Fruit fly (Drosophila melanogaster) whole organism, embryonic: Measurements from ENCODE around the gene CG10011.

Source experiments
- Atf-2 ChIP-seq: fragments of 200-800 bp; sonication (Bioruptor generic); optimal IDR thresholded peaks from 2 replicates; lab custom pipeline; 2016; ENCODE audit warnings: missing biosample characterization, missing genetic modification characterization
- C15 ChIP-seq: fragments of 200-800 bp; sonication (Bioruptor generic); IDR thresholded peaks from 3 replicates; pipeline ENCODE4 v1.3.6; 2022; ENCODE audit warnings: missing biosample characterization, missing genetic modification characterization
- CG11696 ChIP-seq: fragments of 200-800 bp; sonication (Bioruptor generic); IDR thresholded peaks from 2 replicates; pipeline ENCODE4 v1.3.6; 2022; ENCODE audit warnings: missing biosample characterization, missing genetic modification characterization
- CG2678 ChIP-seq: fragments of 200-800 bp; sonication (Bioruptor generic); optimal IDR thresholded peaks from 3 replicates; lab custom pipeline; 2019; ENCODE audit warnings: missing biosample characterization, mild to moderate bottlenecking, missing genetic modification characterization, moderate library complexity
- CG3065 ChIP-seq: fragments of 200-800 bp; sonication (Bioruptor generic); optimal IDR thresholded peaks from 2 replicates; lab custom pipeline; 2016; ENCODE audit warnings: missing biosample characterization, missing genetic modification characterization
- CG33557 ChIP-seq: fragments of 200-800 bp; sonication (Bioruptor generic); optimal IDR thresholded peaks from 2 replicates; lab custom pipeline; 2019; ENCODE audit warnings: missing biosample characterization, mild to moderate bottlenecking, missing genetic modification characterization, moderate library complexity
- CG4282 ChIP-seq: fragments of 200-800 bp; sonication (Bioruptor generic); optimal IDR thresholded peaks from 2 replicates; lab custom pipeline; 2016; ENCODE audit warnings: missing biosample characterization, missing genetic modification characterization
- CG4730 ChIP-seq: fragments of 200-800 bp; sonication (Bioruptor generic); IDR thresholded peaks from 2 replicates; pipeline ENCODE4 v1.3.6; 2022; ENCODE audit warnings: missing biosample characterization, missing genetic modification characterization
- CG5953 ChIP-seq: fragments of 200-800 bp; sonication (Bioruptor generic); IDR thresholded peaks from 2 replicates; pipeline ENCODE4 v1.3.6; 2022; ENCODE audit warnings: missing biosample characterization, missing genetic modification characterization
- CG6175 ChIP-seq: fragments of 200-800 bp; sonication (Bioruptor generic); IDR thresholded peaks from 3 replicates; pipeline ENCODE4 v1.3.6; 2022; ENCODE audit warnings: missing biosample characterization, missing genetic modification characterization
- CG6272 ChIP-seq: fragments of 200-800 bp; sonication (Bioruptor generic); IDR thresholded peaks from 2 replicates; pipeline ENCODE4 v1.3.6; 2022; ENCODE audit warnings: missing biosample characterization, missing genetic modification characterization
- CG6689 ChIP-seq: fragments of 200-800 bp; sonication (Bioruptor generic); IDR thresholded peaks from 2 replicates; pipeline ENCODE4 v1.3.6; 2022; ENCODE audit warnings: missing biosample characterization, missing genetic modification characterization
- CG6854 ChIP-seq: fragments of 200-800 bp; sonication (Bioruptor generic); optimal IDR thresholded peaks from 3 replicates; lab custom pipeline; 2017; ENCODE audit warnings: missing biosample characterization, mild to moderate bottlenecking, missing genetic modification characterization
- CG7372 ChIP-seq: fragments of 200-800 bp; sonication (Bioruptor generic); IDR thresholded peaks from 2 replicates; pipeline ENCODE4 v1.3.6; 2022; ENCODE audit warnings: missing biosample characterization, missing genetic modification characterization
- CG7745 ChIP-seq: fragments of 200-800 bp; sonication (Bioruptor generic); optimal IDR thresholded peaks from 2 replicates; lab custom pipeline; 2018; ENCODE audit warnings: missing biosample characterization, mild to moderate bottlenecking, missing genetic modification characterization, moderate library complexity
- CG8924 ChIP-seq: fragments of 200-800 bp; optimal IDR thresholded peaks from 3 replicates; lab custom pipeline; 2019; ENCODE audit warnings: missing biosample characterization, mild to moderate bottlenecking, missing genetic modification characterization, moderate library complexity
- CG9932 ChIP-seq: fragments of 200-800 bp; sonication (Bioruptor generic); IDR thresholded peaks from 2 replicates; pipeline ENCODE4 v1.3.6; 2022; ENCODE audit warnings: missing biosample characterization, missing genetic modification characterization
- CTCF ChIP-seq: fragments of 200-800 bp; sonication (Bioruptor generic); optimal IDR thresholded peaks from 2 replicates; lab custom pipeline; 2017; ENCODE audit warnings: missing biosample characterization, mild to moderate bottlenecking, missing genetic modification characterization, moderate library complexity
- Drgx ChIP-seq: fragments of 200-800 bp; sonication (Bioruptor generic); IDR thresholded peaks from 2 replicates; pipeline ENCODE4 v1.3.6; 2022; ENCODE audit warnings: missing biosample characterization, missing genetic modification characterization
- Fer2 ChIP-seq: fragments of 200-800 bp; sonication (Bioruptor generic); optimal IDR thresholded peaks from 2 replicates; lab custom pipeline; 2018; ENCODE audit warnings: missing biosample characterization, mild to moderate bottlenecking, missing genetic modification characterization, moderate library complexity
- Hey ChIP-seq: fragments of 200-800 bp; sonication (Bioruptor generic); optimal IDR thresholded peaks from 3 replicates; lab custom pipeline; 2018; ENCODE audit warnings: missing biosample characterization, mild to moderate bottlenecking, missing genetic modification characterization
- Hsf ChIP-seq: fragments of 200-800 bp; sonication (Bioruptor generic); optimal IDR thresholded peaks from 3 replicates; lab custom pipeline; 2016; ENCODE audit warnings: missing biosample characterization, missing genetic modification characterization
- Lim3 ChIP-seq: fragments of 200-800 bp; sonication (Bioruptor generic); IDR thresholded peaks from 2 replicates; pipeline ENCODE4 v1.3.6; 2022; ENCODE audit warnings: missing biosample characterization, missing genetic modification characterization
- NC2α ChIP-seq: fragments of 200-800 bp; sonication (Bioruptor generic); optimal IDR thresholded peaks from 2 replicates; lab custom pipeline; 2016; ENCODE audit warnings: missing biosample characterization, missing genetic modification characterization
- Neu2 ChIP-seq: fragments of 200-800 bp; sonication (Bioruptor generic); optimal IDR thresholded peaks from 3 replicates; lab custom pipeline; 2016; ENCODE audit warnings: missing biosample characterization, missing genetic modification characterization, borderline replicate concordance
- Nf-YC ChIP-seq: fragments of 200-800 bp; optimal IDR thresholded peaks from 3 replicates; lab custom pipeline; 2019; ENCODE audit warnings: missing biosample characterization, mild to moderate bottlenecking, missing genetic modification characterization, moderate library complexity
- NfI ChIP-seq: fragments of 200-800 bp; sonication (Bioruptor generic); optimal IDR thresholded peaks from 3 replicates; lab custom pipeline; 2018; ENCODE audit warnings: missing biosample characterization, mild to moderate bottlenecking, missing genetic modification characterization, moderate library complexity
- Scr ChIP-seq: fragments of 200-800 bp; sonication (Bioruptor generic); IDR thresholded peaks from 2 replicates; pipeline ENCODE4 v1.3.6; 2022; ENCODE audit warnings: missing biosample characterization, missing genetic modification characterization; ENCODE audit not compliant: partially characterized antibody
- ash1 ChIP-seq: fragments of 200-800 bp; sonication (Bioruptor generic); optimal IDR thresholded peaks from 2 replicates; lab custom pipeline; 2018; ENCODE audit warnings: missing biosample characterization, mild to moderate bottlenecking, missing genetic modification characterization
- bab2 ChIP-seq: fragments of 200-800 bp; sonication (Bioruptor generic); optimal IDR thresholded peaks from 2 replicates; lab custom pipeline; 2016; ENCODE audit warnings: missing biosample characterization, missing genetic modification characterization
- bigmax ChIP-seq: fragments of 200-800 bp; sonication (Bioruptor generic); optimal IDR thresholded peaks from 2 replicates; lab custom pipeline; 2018; ENCODE audit warnings: missing biosample characterization, mild to moderate bottlenecking, missing genetic modification characterization
- croc ChIP-seq: fragments of 200-800 bp; sonication (Bioruptor generic); conservative IDR thresholded peaks from 3 replicates; pipeline ENCODE4 v1.3.6; 2022; ENCODE audit warnings: missing biosample characterization, missing genetic modification characterization
- exex ChIP-seq: fragments of 200-800 bp; sonication (Bioruptor generic); optimal IDR thresholded peaks from 4 replicates; lab custom pipeline; 2018; ENCODE audit warnings: missing biosample characterization, mild to moderate bottlenecking, missing genetic modification characterization, moderate library complexity
- grau ChIP-seq: fragments of 200-800 bp; optimal IDR thresholded peaks from 3 replicates; lab custom pipeline; 2019; ENCODE audit warnings: missing biosample characterization, mild to moderate bottlenecking, missing genetic modification characterization, moderate library complexity
- lab ChIP-seq: fragments of 200-800 bp; sonication (Bioruptor generic); optimal IDR thresholded peaks from 3 replicates; lab custom pipeline; 2017; ENCODE audit warnings: missing biosample characterization, missing genetic modification characterization, mild to moderate bottlenecking, moderate library complexity, missing genetic modification reagents
- mld ChIP-seq: fragments of 200-800 bp; sonication (Bioruptor generic); IDR thresholded peaks from 3 replicates; pipeline ENCODE4 v1.3.6; 2022; ENCODE audit warnings: missing biosample characterization, missing genetic modification characterization; ENCODE audit not compliant: partially characterized antibody
- oc ChIP-seq: fragments of 200-800 bp; sonication (Bioruptor generic); optimal IDR thresholded peaks from 2 replicates; lab custom pipeline; 2018; ENCODE audit warnings: missing biosample characterization, mild to moderate bottlenecking, missing genetic modification characterization, moderate library complexity
- pros ChIP-seq: fragments of 200-800 bp; sonication (Bioruptor generic); optimal IDR thresholded peaks from 3 replicates; lab custom pipeline; 2019; ENCODE audit warnings: missing biosample characterization, mild to moderate bottlenecking, missing genetic modification characterization, moderate library complexity
- slbo ChIP-seq: fragments of 200-800 bp; sonication (Bioruptor generic); IDR thresholded peaks from 2 replicates; pipeline ENCODE4 v1.3.6; 2022; ENCODE audit warnings: missing biosample characterization, missing genetic modification characterization
- sna ChIP-seq: fragments of 200-800 bp; sonication (Bioruptor generic); IDR thresholded peaks from 2 replicates; pipeline ENCODE4 v1.3.6; 2022; ENCODE audit warnings: missing biosample characterization, missing genetic modification characterization; ENCODE audit not compliant: partially characterized antibody
- sr ChIP-seq: fragments of 200-800 bp; sonication (Bioruptor generic); IDR thresholded peaks from 3 replicates; pipeline ENCODE4 v1.3.6; 2022; ENCODE audit warnings: missing biosample characterization, missing genetic modification characterization
- tll ChIP-seq, 2 experiments: fragments of 200-800 bp in 1 of 2; fragments of >200 bp in 1 of 2; sonication (Bioruptor generic) in 1 of 2; optimal IDR thresholded peaks; 2 replicates each; lab custom pipeline; 2017 to 2019; ENCODE audit warnings: missing biosample characterization in 2 of 2, missing genetic modification characterization in 2 of 2, mild to moderate bottlenecking in 1 of 2, moderate library complexity in 1 of 2
- usp ChIP-seq: fragments of >200 bp; optimal IDR thresholded peaks from 2 replicates; lab custom pipeline; 2017; ENCODE audit warnings: missing biosample characterization, missing genetic modification characterization
- zen ChIP-seq: fragments of 200-800 bp; sonication (Bioruptor generic); optimal IDR thresholded peaks from 3 replicates; lab custom pipeline; 2018; ENCODE audit warnings: missing biosample characterization, mild to moderate bottlenecking, missing genetic modification characterization, moderate library complexity

The CG10011 gene

DNA sequence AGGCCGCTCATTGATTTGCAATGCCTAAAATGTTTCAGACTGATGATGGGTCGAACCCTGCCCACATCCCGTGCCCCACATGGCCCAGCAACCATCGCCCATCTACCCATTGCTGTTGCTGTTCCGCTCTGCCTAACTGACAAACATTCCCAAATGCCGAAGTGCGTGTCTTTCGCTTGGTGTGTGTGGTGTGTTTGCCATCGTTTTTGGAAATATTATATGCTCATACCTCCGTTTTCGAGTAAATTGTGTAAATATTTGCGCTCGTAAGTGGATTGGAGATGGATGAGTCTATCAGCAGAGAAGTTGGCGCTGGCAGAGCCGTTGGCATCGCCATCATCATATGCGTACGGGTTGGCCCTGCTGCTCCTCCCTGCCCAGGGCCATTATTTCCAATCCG lies 37.4 kb downstream of the CG10011 start (continued):
- TF ChIP-seq CG5953 (GFP tag; lab: Robert Waterston, UW): 0 out of 2 replicates have a peak, but pooled peaks have one; percentile 14
- no peak for TF ChIP-seq CG6272 (GFP tag; lab: Robert Waterston, UW)
- TF ChIP-seq CG9932 (GFP tag; lab: Robert Waterston, UW): no peak
- no peak for TF ChIP-seq CG3065 (GFP tag; lab: Kevin White, UChicago)

DNA sequence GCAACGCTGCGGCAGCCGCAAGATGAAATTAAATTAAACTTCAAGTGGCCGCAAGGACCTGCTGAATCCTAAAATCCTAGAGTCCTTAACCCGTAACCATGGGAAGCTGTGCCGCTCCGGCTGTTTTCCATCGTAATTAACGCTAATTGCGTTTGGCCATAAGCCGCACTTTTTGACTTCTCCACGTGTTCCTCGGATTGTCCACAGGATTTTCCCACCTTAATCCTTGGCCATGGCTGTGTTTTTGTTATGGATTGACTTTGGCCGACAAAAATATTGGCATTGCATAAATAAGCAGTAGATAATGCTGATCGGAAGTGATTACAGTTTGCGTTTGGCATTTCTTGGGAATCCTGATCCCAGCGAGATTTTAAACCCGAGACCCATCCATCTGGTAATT lies 38.5 kb downstream of the CG10011 start:
- no peak for TF ChIP-seq Drgx (GFP tag; lab: Robert Waterston, UW)
- no peak for TF ChIP-seq usp (GFP tag; lab: Kevin White, UChicago)
- no peak for TF ChIP-seq Atf-2 (GFP tag; lab: Kevin White, UChicago)
- TF ChIP-seq CG2678 (tag; lab: Kevin White, UChicago): no peak
- peak; percentile 58 for TF ChIP-seq zen (tag; lab: Kevin White, UChicago)
- TF ChIP-seq croc: no peak
- peak in 1 of 2 experiments; percentile 95 for TF ChIP-seq tll (GFP tag; optimal IDR thresholded peaks at IDR 0.05; lab: Kevin White, UChicago)
- TF ChIP-seq, all 482 proteins: peak for 2

DNA sequence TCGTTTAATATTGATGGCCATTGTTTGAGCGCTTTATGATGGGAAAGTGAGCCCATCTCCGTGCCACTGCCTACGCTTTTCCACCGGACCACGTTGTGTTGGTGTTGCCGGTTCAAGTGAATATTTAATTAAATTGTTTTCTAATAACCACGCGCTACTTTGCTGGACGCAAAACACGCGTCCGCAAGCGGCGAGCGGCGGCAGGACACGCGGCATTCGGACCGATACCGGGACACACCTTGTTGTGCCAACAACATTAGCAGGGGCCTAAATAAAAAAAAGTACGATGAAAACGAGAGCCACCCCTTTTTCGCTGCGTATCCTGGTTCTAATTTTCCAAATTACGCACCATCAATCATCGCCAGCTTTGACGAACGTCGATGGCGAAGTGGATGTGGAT lies 39.0 kb downstream of the CG10011 start:
- TF ChIP-seq CG6175 (no peak), Nf-YC (tag; lab: Kevin White, UChicago) (peak; percentile 18), CG33557 (GFP tag; lab: Kevin White, UChicago) (no peak), Hey (tag; lab: Kevin White, UChicago) (peak; percentile 96), CTCF (GFP tag; lab: Kevin White, UChicago) (no peak), Hsf (GFP tag; lab: Kevin White, UChicago) (no peak), C15 (GFP tag; lab: Robert Waterston, UW) (no peak), Scr (GFP tag; lab: Robert Waterston, UW) (no peak), CG7745 (tag; lab: Kevin White, UChicago) (peak; percentile 55), mld (GFP tag; lab: Robert Waterston, UW) (no peak)
- TF ChIP-seq, all 482 proteins: peak for 3

DNA sequence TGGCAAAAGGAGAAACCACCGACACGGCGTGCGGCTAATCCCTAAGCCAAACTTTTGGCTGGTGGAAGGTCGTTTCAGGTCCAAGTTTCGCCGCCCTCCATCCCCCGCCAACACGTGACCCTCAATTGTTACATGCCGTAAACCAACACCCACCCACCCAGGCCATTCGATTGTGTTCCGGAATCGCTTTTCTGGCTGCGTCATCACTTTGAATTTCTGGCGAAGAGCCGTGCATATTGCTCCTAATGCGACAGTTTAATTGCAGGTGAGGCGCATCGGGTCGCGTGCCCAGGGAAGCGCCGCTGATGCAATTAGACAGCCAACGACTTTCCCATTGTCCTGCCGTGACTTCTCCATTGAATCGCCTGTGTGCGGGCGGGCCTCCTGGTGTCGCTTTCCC lies 40.0 kb downstream of the CG10011 start:
- TF ChIP-seq tll (GFP tag; optimal IDR thresholded peaks at IDR 0.05; lab: Kevin White, UChicago): peak in 1 of 2 experiments; percentile 54
- peak; percentile 92 for TF ChIP-seq Hey (tag; lab: Kevin White, UChicago)
- TF ChIP-seq zen (tag; lab: Kevin White, UChicago): peak; percentile 44
- TF ChIP-seq exex: no peak
- no peak for TF ChIP-seq CG4730 (GFP tag; lab: Robert Waterston, UW)

DNA sequence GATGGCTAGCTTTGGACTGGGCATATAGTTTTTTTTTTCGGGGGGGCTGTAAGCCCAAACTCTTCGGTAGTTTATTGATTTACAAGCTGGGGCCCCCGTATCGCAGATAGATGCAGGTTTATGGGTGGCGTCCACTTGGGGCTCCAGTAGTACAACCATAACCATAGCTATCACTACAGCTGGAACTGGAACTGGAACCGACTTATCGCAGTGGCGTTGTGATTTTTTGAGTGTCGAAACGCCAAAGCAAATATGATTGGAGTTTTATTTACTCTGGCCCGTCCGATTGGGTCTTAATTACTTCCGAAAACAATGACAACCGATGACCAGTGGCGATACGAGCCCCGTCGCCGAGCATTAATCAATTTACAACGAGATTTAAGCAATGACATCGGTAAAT lies 44.4 kb downstream of the CG10011 start:
- TF ChIP-seq grau (tag; lab: Kevin White, UChicago): no peak
- peak; percentile 7 for TF ChIP-seq CG6854 (GFP tag; lab: Kevin White, UChicago)
- no peak for TF ChIP-seq ash1 (GFP tag; lab: Kevin White, UChicago)
- no peak for TF ChIP-seq bigmax (GFP tag; lab: Kevin White, UChicago)
- no peak for TF ChIP-seq Fer2 (tag; lab: Kevin White, UChicago)
- no peak for TF ChIP-seq CG7372 (GFP tag; lab: Robert Waterston, UW)
- no peak for TF ChIP-seq Hsf (GFP tag; lab: Kevin White, UChicago)
- no peak for TF ChIP-seq Neu2 (GFP tag; lab: Kevin White, UChicago)
- TF ChIP-seq slbo (GFP tag; lab: Robert Waterston, UW): no peak
- TF ChIP-seq sna (GFP tag; lab: Robert Waterston, UW): no peak
- 0 out of 2 replicates have a peak, but pooled peaks have one; percentile 21 for TF ChIP-seq CG6689
- TF ChIP-seq oc (tag; lab: Kevin White, UChicago): peak; percentile 73
- no peak for TF ChIP-seq NC2α (GFP tag; lab: Kevin White, UChicago)
- peak; percentile 72 for TF ChIP-seq lab
- peak; percentile 7 for TF ChIP-seq CG8924 (tag; lab: Kevin White, UChicago)
- no peak for TF ChIP-seq pros
- peak; percentile 13 for TF ChIP-seq NfI
- TF ChIP-seq CG4282 (GFP tag; lab: Kevin White, UChicago): no peak
- no peak for TF ChIP-seq CG11696 (GFP tag; lab: Robert Waterston, UW)
- TF ChIP-seq bab2 (GFP tag; lab: Kevin White, UChicago): peak; percentile 27
- TF ChIP-seq sr: peak; percentile 41; the same call in 1 of the 3 replicates
- peak; percentile 53; the same call in 1 of the 2 replicates for TF ChIP-seq Lim3 (GFP tag; lab: Robert Waterston, UW)
